Worm (Caenorhabditis elegans) whole organism, L2 larva: ENCODE results near the gene C27A2.12.

ENCODE experiments used
- C34F6.9 ChIP-seq: fragments of 150-350 bp; optimal IDR thresholded peaks from 2 replicates; lab custom pipeline; 2014; ENCODE audit warnings: missing biosample characterization, missing genetic modification characterization
- F13H6.1 ChIP-seq: sonication (generic microtip); optimal IDR thresholded peaks from 2 replicates; lab custom pipeline; 2016; ENCODE audit warnings: missing genetic modification characterization, missing compliant biosample characterization
- R02D3.7 ChIP-seq: fragments of 150-350 bp; optimal IDR thresholded peaks from 2 replicates; lab custom pipeline; 2014; ENCODE audit warnings: missing biosample characterization, missing genetic modification characterization
- Y55F3AM.14 ChIP-seq: fragments of 200-800 bp; sonication (Bioruptor generic); optimal IDR thresholded peaks from 2 replicates; lab custom pipeline; 2018; ENCODE audit warnings: mild to moderate bottlenecking, missing genetic modification characterization, missing compliant biosample characterization
- ZK546.5 ChIP-seq: sonication (generic microtip); optimal IDR thresholded peaks from 2 replicates; lab custom pipeline; 2017; ENCODE audit warnings: missing biosample characterization, missing genetic modification characterization
- alr-1 ChIP-seq: fragments of 150-350 bp; optimal IDR thresholded peaks from 2 replicates; lab custom pipeline; 2014; ENCODE audit warnings: missing biosample characterization, missing genetic modification characterization
- aly-2 ChIP-seq: fragments of 150-350 bp; optimal IDR thresholded peaks from 2 replicates; lab custom pipeline; 2014; ENCODE audit warnings: missing biosample characterization, missing genetic modification characterization
- ama-1 ChIP-seq: fragments of 150-350 bp; optimal IDR thresholded peaks from 2 replicates; lab custom pipeline; 2018; ENCODE audit warnings: inconsistent platforms
- crh-2 ChIP-seq: sonication (generic microtip); optimal IDR thresholded peaks from 2 replicates; lab custom pipeline; 2017; ENCODE audit warnings: missing biosample characterization, missing genetic modification characterization
- dmd-4 ChIP-seq: sonication (generic microtip); optimal IDR thresholded peaks from 2 replicates; lab custom pipeline; 2017; ENCODE audit warnings: missing biosample characterization, missing genetic modification characterization
- egl-27 ChIP-seq: sonication (generic microtip); optimal IDR thresholded peaks from 3 replicates; lab custom pipeline; 2017; ENCODE audit warnings: missing biosample characterization, missing genetic modification reagents, missing genetic modification characterization
- elt-1 ChIP-seq: fragments of 150-350 bp; optimal IDR thresholded peaks from 2 replicates; lab custom pipeline; 2014; ENCODE audit warnings: missing biosample characterization, missing genetic modification characterization
- elt-3 ChIP-seq: sonication (generic microtip); optimal IDR thresholded peaks from 2 replicates; lab custom pipeline; 2017; ENCODE audit warnings: missing biosample characterization, missing genetic modification characterization
- fos-1 ChIP-seq: fragments of 150-350 bp; optimal IDR thresholded peaks from 2 replicates; lab custom pipeline; 2014; ENCODE audit warnings: missing biosample characterization, missing genetic modification characterization
- lin-11 ChIP-seq: fragments of 150-350 bp; sonication (generic microtip); optimal IDR thresholded peaks from 2 replicates; lab custom pipeline; 2014; ENCODE audit warnings: missing biosample characterization, missing genetic modification characterization, inconsistent platforms, mixed read lengths
- lin-39 ChIP-seq: fragments of 150-350 bp; optimal IDR thresholded peaks from 2 replicates; lab custom pipeline; 2014; ENCODE audit warnings: missing biosample characterization, missing genetic modification reagents, missing genetic modification characterization
- lsy-2 ChIP-seq, 2 experiments: fragments of 150-350 bp in 1 of 2; sonication (generic microtip) in 1 of 2; optimal IDR thresholded peaks; 2 replicates each; lab custom pipeline; 2014 to 2017; ENCODE audit warnings: missing biosample characterization in 2 of 2, missing genetic modification characterization in 2 of 2
- mab-5 ChIP-seq: fragments of 150-350 bp; optimal IDR thresholded peaks from 2 replicates; lab custom pipeline; 2014; ENCODE audit warnings: missing biosample characterization, missing genetic modification characterization
- mdl-1 ChIP-seq, 2 experiments: fragments of 150-350 bp in 1 of 2; sonication (generic microtip) in 1 of 2; optimal IDR thresholded peaks; 2 replicates each; lab custom pipeline; 2017; ENCODE audit warnings: missing biosample characterization in 2 of 2, missing genetic modification characterization in 2 of 2
- nhr-10 ChIP-seq: sonication (generic microtip); optimal IDR thresholded peaks from 2 replicates; lab custom pipeline; 2017; ENCODE audit warnings: missing biosample characterization, missing genetic modification characterization
- nhr-11 ChIP-seq: fragments of 150-350 bp; optimal IDR thresholded peaks from 2 replicates; lab custom pipeline; 2014; ENCODE audit warnings: missing biosample characterization, missing genetic modification characterization
- nhr-129 ChIP-seq: fragments of 150-350 bp; optimal IDR thresholded peaks from 2 replicates; lab custom pipeline; 2014; ENCODE audit warnings: missing biosample characterization, missing genetic modification characterization
- nhr-21 ChIP-seq: fragments of 150-350 bp; optimal IDR thresholded peaks from 2 replicates; lab custom pipeline; 2014; ENCODE audit warnings: missing biosample characterization, missing genetic modification characterization
- nhr-23 ChIP-seq: fragments of 150-350 bp; optimal IDR thresholded peaks from 2 replicates; lab custom pipeline; 2014; ENCODE audit warnings: missing biosample characterization, missing genetic modification reagents, missing genetic modification characterization
- nhr-237 ChIP-seq: fragments of 150-350 bp; optimal IDR thresholded peaks from 2 replicates; lab custom pipeline; 2014; ENCODE audit warnings: missing biosample characterization, missing genetic modification characterization
- nhr-6 ChIP-seq: fragments of 150-350 bp; optimal IDR thresholded peaks from 2 replicates; lab custom pipeline; 2014; ENCODE audit warnings: missing biosample characterization, missing genetic modification characterization
- sem-4 ChIP-seq: fragments of 150-350 bp; optimal IDR thresholded peaks from 2 replicates; lab custom pipeline; 2014; ENCODE audit warnings: missing biosample characterization, missing genetic modification reagents, missing genetic modification characterization
- skn-1 ChIP-seq: sonication (generic microtip); optimal IDR thresholded peaks from 2 replicates; lab custom pipeline; 2017; ENCODE audit warnings: missing biosample characterization, missing genetic modification characterization
- sma-3 ChIP-seq: sonication (generic microtip); optimal IDR thresholded peaks from 2 replicates; lab custom pipeline; 2016; ENCODE audit warnings: missing genetic modification reagents, missing genetic modification characterization, missing compliant biosample characterization
- sma-9 ChIP-seq, 2 experiments: fragments of 150-350 bp in 1 of 2; sonication (generic microtip) in 1 of 2; optimal IDR thresholded peaks; 2 replicates each; lab custom pipeline; 2014 to 2016; ENCODE audit warnings: missing genetic modification characterization in 2 of 2, mild to moderate bottlenecking in 1 of 2, missing biosample characterization in 1 of 2, missing compliant biosample characterization in 1 of 2, missing genetic modification reagents in 1 of 2, moderate library complexity in 1 of 2
- snpc-4 ChIP-seq: fragments of 150-350 bp; optimal IDR thresholded peaks from 2 replicates; lab custom pipeline; 2014; ENCODE audit warnings: missing biosample characterization, missing genetic modification characterization
- unc-39 ChIP-seq: fragments of 150-350 bp; optimal IDR thresholded peaks from 2 replicates; lab custom pipeline; 2014; ENCODE audit warnings: missing biosample characterization, missing genetic modification characterization
- unc-55 ChIP-seq: fragments of 150-350 bp; sonication (generic microtip); optimal IDR thresholded peaks from 3 replicates; lab custom pipeline; 2014; ENCODE audit warnings: missing biosample characterization, missing genetic modification reagents, missing genetic modification characterization
- unc-62 ChIP-seq: fragments of 150-350 bp; optimal IDR thresholded peaks from 2 replicates; lab custom pipeline; 2014; ENCODE audit warnings: missing biosample characterization, missing genetic modification reagents, missing genetic modification characterization
- ztf-11 ChIP-seq: sonication (generic microtip); optimal IDR thresholded peaks from 2 replicates; lab custom pipeline; 2017; ENCODE audit warnings: missing biosample characterization, missing genetic modification characterization
- ztf-4 ChIP-seq: fragments of 150-350 bp; optimal IDR thresholded peaks from 2 replicates; lab custom pipeline; 2014; ENCODE audit warnings: missing biosample characterization, missing genetic modification characterization

The C27A2.12 gene

ce11 chrII:5042381-5042930, 15.5 kb downstream of the C27A2.12 start (continued):
- no peak for TF ChIP-seq nhr-10 (tag; lab: Kevin White, UChicago)
- TF ChIP-seq F13H6.1 (tag; lab: Kevin White, UChicago) = peak; percentile 37
- no peak for TF ChIP-seq nhr-21 (tag; lab: Kevin White, UChicago)
- no peak for TF ChIP-seq sma-9 (GFP tag; optimal IDR thresholded peaks at IDR 0.05; lab: Kevin White, UChicago)
- TF ChIP-seq sma-9 (tag; optimal IDR thresholded peaks at IDR 0.05; lab: Kevin White, UChicago) = no peak

- TF ChIP-seq skn-1 (tag; lab: Kevin White, UChicago) = no peak
- no peak for TF ChIP-seq nhr-21 (tag; lab: Kevin White, UChicago)
- TF ChIP-seq lin-11 (tag; lab: Kevin White, UChicago) = no peak
- no peak for TF ChIP-seq nhr-237 (tag; lab: Kevin White, UChicago)
- TF ChIP-seq unc-55 (GFP tag; lab: Kevin White, UChicago) = peak; percentile 15
- TF ChIP-seq C34F6.9 (tag; lab: Kevin White, UChicago) = peak; percentile 5
- no peak for TF ChIP-seq elt-1 (tag; lab: Kevin White, UChicago)
- TF ChIP-seq nhr-23 (tag; lab: Kevin White, UChicago) = no peak
- TF ChIP-seq lsy-2 (tag; optimal IDR thresholded peaks at IDR 0.05; lab: Kevin White, UChicago) = peak in 1 of 2 experiments; percentile 7
- TF ChIP-seq egl-27 (tag; lab: Kevin White, UChicago) = no peak
Observed at ce11 chrII:5040631-5041156, 17.2 kb downstream of the C27A2.12 start, which contains the start of gene F33G12.7. Gene F33G12.7 (minus strand): TSS chrII:5040681.

- TF ChIP-seq unc-55 (GFP tag; lab: Kevin White, UChicago) = peak; percentile 13
- TF ChIP-seq nhr-6 (tag; lab: Kevin White, UChicago) = no peak
- peak; percentile 34 for TF ChIP-seq crh-2 (tag; lab: Kevin White, UChicago)
- TF ChIP-seq snpc-4 (tag; lab: Kevin White, UChicago) = no peak
- TF ChIP-seq nhr-129 = peak; percentile 19
- no peak for TF ChIP-seq ZK546.5 (tag; lab: Kevin White, UChicago)
- peak in 1 of 2 experiments; percentile 50 for TF ChIP-seq lsy-2 (tag; optimal IDR thresholded peaks at IDR 0.05; lab: Kevin White, UChicago)
- peak; percentile 28 for TF ChIP-seq C34F6.9 (tag; lab: Kevin White, UChicago)
Observed at ce11 chrII:5039912-5040311, 18.0 kb downstream of the C27A2.12 start, which contains the start of gene golg-2. Gene golg-2 (minus strand): TSS chrII:5040091.

- no peak for TF ChIP-seq R02D3.7 (tag; lab: Kevin White, UChicago)
- TF ChIP-seq aly-2 (tag; lab: Kevin White, UChicago) = no peak
- TF ChIP-seq nhr-237 (tag; lab: Kevin White, UChicago) = no peak
- TF ChIP-seq, all 48 proteins: peak for 0
Observed at ce11 chrII:5036128-5036527, 21.8 kb downstream of the C27A2.12 start, which contains the start of gene lrr-1. Gene lrr-1 (minus strand): TSS chrII:5036439.

- no peak for TF ChIP-seq lin-11 (tag; lab: Kevin White, UChicago)
- TF ChIP-seq nhr-11 (tag; lab: Kevin White, UChicago) = no peak
- no peak for TF ChIP-seq nhr-237 (tag; lab: Kevin White, UChicago)
- no peak for TF ChIP-seq mab-5
- TF ChIP-seq nhr-21 (tag; lab: Kevin White, UChicago) = no peak
- TF ChIP-seq mdl-1 (tag; optimal IDR thresholded peaks at IDR 0.05; lab: Kevin White, UChicago) = no peak
- no peak for TF ChIP-seq C34F6.9 (tag; lab: Kevin White, UChicago)
- TF ChIP-seq nhr-10 (tag; lab: Kevin White, UChicago) = no peak
- TF ChIP-seq crh-2 (tag; lab: Kevin White, UChicago) = no peak
- no peak for TF ChIP-seq fos-1 (tag; lab: Kevin White, UChicago)
- TF ChIP-seq lin-39 (tag; lab: Kevin White, UChicago) = no peak
- TF ChIP-seq F13H6.1 (tag; lab: Kevin White, UChicago) = no peak
- TF ChIP-seq alr-1 (tag; lab: Kevin White, UChicago) = no peak
- TF ChIP-seq R02D3.7 (tag; lab: Kevin White, UChicago) = no peak
- TF ChIP-seq elt-1 (tag; lab: Kevin White, UChicago) = no peak
- no peak for TF ChIP-seq ztf-4 (tag; lab: Kevin White, UChicago)
- no peak for TF ChIP-seq nhr-23 (tag; lab: Kevin White, UChicago)
Observed at ce11 chrII:5033935-5034334, 24.0 kb downstream of the C27A2.12 start, which contains the start of gene F33G12.3. Gene F33G12.3 (minus strand): TSS chrII:5034035.

ce11 chrII:5032669-5033068, 25.3 kb downstream of the C27A2.12 start:
- TF ChIP-seq skn-1 (tag; lab: Kevin White, UChicago) (no peak), sem-4 (tag; lab: Kevin White, UChicago) (no peak), C34F6.9 (tag; lab: Kevin White, UChicago) (peak; percentile 34), elt-3 (tag; lab: Kevin White, UChicago) (no peak), alr-1 (tag; lab: Kevin White, UChicago) (no peak), elt-1 (tag; lab: Kevin White, UChicago) (no peak), crh-2 (tag; lab: Kevin White, UChicago) (no peak), ztf-4 (tag; lab: Kevin White, UChicago) (no peak), ztf-11 (tag; lab: Kevin White, UChicago) (no peak), egl-27 (tag; lab: Kevin White, UChicago) (peak; percentile 32), nhr-10 (tag; lab: Kevin White, UChicago) (no peak), dmd-4 (tag; lab: Kevin White, UChicago) (no peak), mab-5 (no peak), Y55F3AM.14 (no peak), ZK546.5 (tag; lab: Kevin White, UChicago) (no peak), sma-3 (GFP tag; lab: Kevin White, UChicago) (peak; percentile 50), ama-1 (lab: Kevin White, UChicago) (no peak), nhr-21 (tag; lab: Kevin White, UChicago) (peak; percentile 36), sma-9 (GFP tag; optimal IDR thresholded peaks at IDR 0.05; lab: Kevin White, UChicago) (peak; percentile 26), sma-9 (tag; optimal IDR thresholded peaks at IDR 0.05; lab: Kevin White, UChicago) (no peak), nhr-237 (tag; lab: Kevin White, UChicago) (no peak), unc-39 (tag; lab: Kevin White, UChicago) (no peak), aly-2 (tag; lab: Kevin White, UChicago) (no peak), unc-62 (GFP tag; lab: Kevin White, UChicago) (no peak), F13H6.1 (tag; lab: Kevin White, UChicago) (peak; percentile 70)
